Worm (Caenorhabditis elegans) whole organism, L4 larva: ENCODE results near the gene C09F12.2.

ENCODE experiments used
- Y105C5A.15 ChIP-seq: fragments of 200-800 bp; sonication (Bioruptor generic); IDR thresholded peaks from 2 replicates; pipeline ENCODE4 v1.3.6; 2022; ENCODE audit warnings: missing genetic modification characterization, missing compliant biosample characterization
- Y5F2A.4 ChIP-seq: fragments of 200-800 bp; sonication (Bioruptor generic); optimal IDR thresholded peaks from 2 replicates; lab custom pipeline; 2018; ENCODE audit warnings: mild to moderate bottlenecking, missing genetic modification characterization, missing compliant biosample characterization
- Y75B8A.6 ChIP-seq: fragments of 200-800 bp; sonication (Bioruptor generic); IDR thresholded peaks from 2 replicates; pipeline ENCODE4 v1.3.6; 2022; ENCODE audit warnings: missing genetic modification reagents, missing genetic modification characterization, missing compliant biosample characterization
- ZK337.2 ChIP-seq: fragments of 200-800 bp; sonication (Bioruptor generic); IDR thresholded peaks from 2 replicates; pipeline ENCODE4 v1.3.6; 2022; ENCODE audit warnings: missing genetic modification reagents, missing genetic modification characterization, missing compliant biosample characterization
- aly-2 ChIP-seq: sonication (generic microtip); optimal IDR thresholded peaks from 2 replicates; lab custom pipeline; 2018; ENCODE audit warnings: missing biosample characterization, missing genetic modification characterization
- attf-4 ChIP-seq: sonication (generic microtip); optimal IDR thresholded peaks from 3 replicates; lab custom pipeline; 2017; ENCODE audit warnings: missing biosample characterization, missing genetic modification characterization
- ceh-32 ChIP-seq: sonication (generic microtip); optimal IDR thresholded peaks from 2 replicates; lab custom pipeline; 2016; ENCODE audit warnings: mild to moderate bottlenecking, missing genetic modification characterization, missing compliant biosample characterization; ENCODE audit not compliant: poor library complexity
- ceh-44 ChIP-seq: fragments of 200-800 bp; sonication (Bioruptor generic); IDR thresholded peaks from 2 replicates; pipeline ENCODE4 v1.3.6; 2022; ENCODE audit warnings: missing genetic modification reagents, missing genetic modification characterization, missing compliant biosample characterization
- ceh-62 ChIP-seq: sonication (generic microtip); optimal IDR thresholded peaks from 2 replicates; lab custom pipeline; 2017; ENCODE audit warnings: missing biosample characterization, missing genetic modification characterization
- ceh-82 ChIP-seq: sonication (generic microtip); optimal IDR thresholded peaks from 2 replicates; lab custom pipeline; 2017; ENCODE audit warnings: missing biosample characterization, missing genetic modification characterization
- ces-1 ChIP-seq: fragments of 150-350 bp; sonication (generic microtip); optimal IDR thresholded peaks from 4 replicates; lab custom pipeline; 2014; ENCODE audit warnings: missing biosample characterization, missing genetic modification reagents, missing genetic modification characterization
- ctbp-1 ChIP-seq: fragments of 200-800 bp; sonication (Bioruptor generic); IDR thresholded peaks from 2 replicates; pipeline ENCODE4 v1.3.6; 2022; ENCODE audit warnings: missing genetic modification reagents, missing genetic modification characterization, missing compliant biosample characterization
- daf-12 ChIP-seq: fragments of 150-350 bp; optimal IDR thresholded peaks from 2 replicates; lab custom pipeline; 2014; ENCODE audit warnings: missing biosample characterization, missing genetic modification reagents, missing genetic modification characterization
- daf-16 ChIP-seq, 3 experiments: sonication (generic microtip); optimal IDR thresholded peaks; 2 replicates each; lab custom pipeline; 2016 to 2017; ENCODE audit warnings: missing genetic modification characterization in 3 of 3, missing genetic modification reagents in 3 of 3, mild to moderate bottlenecking in 2 of 3, missing compliant biosample characterization in 2 of 3, missing biosample characterization in 1 of 3, moderate library complexity in 1 of 3
- daf-19 ChIP-seq: fragments of 200-800 bp; sonication (Bioruptor generic); conservative IDR thresholded peaks from 2 replicates; pipeline ENCODE4 v1.3.6; 2022; ENCODE audit warnings: missing genetic modification characterization, missing compliant biosample characterization
- dmd-8 ChIP-seq: fragments of 200-800 bp; sonication (Bioruptor generic); IDR thresholded peaks from 2 replicates; pipeline ENCODE4 v1.3.6; 2022; ENCODE audit warnings: missing genetic modification characterization, missing compliant biosample characterization
- dmd-9 ChIP-seq: fragments of 200-800 bp; sonication (Bioruptor generic); IDR thresholded peaks from 2 replicates; pipeline ENCODE4 v1.3.6; 2022; ENCODE audit warnings: missing genetic modification reagents, missing genetic modification characterization, missing compliant biosample characterization
- dpl-1 ChIP-seq: fragments of 150-350 bp; optimal IDR thresholded peaks from 2 replicates; lab custom pipeline; 2014; ENCODE audit warnings: missing biosample characterization, missing genetic modification reagents, missing genetic modification characterization
- dve-1 ChIP-seq: sonication (generic microtip); optimal IDR thresholded peaks from 2 replicates; lab custom pipeline; 2017; ENCODE audit warnings: antibody characterized with exemption, mild to moderate bottlenecking, missing genetic modification characterization, missing compliant biosample characterization; ENCODE audit not compliant: insufficient read depth
- egl-27 ChIP-seq: sonication (generic microtip); optimal IDR thresholded peaks from 3 replicates; lab custom pipeline; 2017; ENCODE audit warnings: missing biosample characterization, missing genetic modification reagents, missing genetic modification characterization
- fkh-10 ChIP-seq: fragments of 150-350 bp; optimal IDR thresholded peaks from 2 replicates; lab custom pipeline; 2014; ENCODE audit warnings: missing biosample characterization, missing genetic modification reagents, missing genetic modification characterization
- fos-1 ChIP-seq: fragments of 150-350 bp; optimal IDR thresholded peaks from 2 replicates; lab custom pipeline; 2014; ENCODE audit warnings: missing biosample characterization, missing genetic modification characterization
- gei-8 ChIP-seq: fragments of 200-800 bp; sonication (Bioruptor generic); optimal IDR thresholded peaks from 2 replicates; lab custom pipeline; 2018; ENCODE audit warnings: mild to moderate bottlenecking, missing genetic modification characterization, missing compliant biosample characterization
- hif-1 ChIP-seq, 2 experiments: sonication (generic microtip); optimal IDR thresholded peaks; 2 replicates each; lab custom pipeline; 2016 to 2017; ENCODE audit warnings: missing compliant biosample characterization in 2 of 2, missing genetic modification characterization in 2 of 2, missing genetic modification reagents in 2 of 2, missing genotype in 2 of 2, mild to moderate bottlenecking in 1 of 2
- hmg-1.1 ChIP-seq: fragments of 200-800 bp; sonication (Bioruptor generic); IDR thresholded peaks from 2 replicates; pipeline ENCODE4 v1.3.6; 2022; ENCODE audit warnings: missing genetic modification reagents, missing genetic modification characterization, missing compliant biosample characterization
- lin-1 ChIP-seq: fragments of 200-800 bp; sonication (Bioruptor generic); IDR thresholded peaks from 2 replicates; pipeline ENCODE4 v1.3.6; 2022; ENCODE audit warnings: missing genetic modification reagents, missing genetic modification characterization, missing compliant biosample characterization
- lin-13 ChIP-seq: fragments of 150-350 bp; optimal IDR thresholded peaks from 2 replicates; lab custom pipeline; 2014; ENCODE audit warnings: missing biosample characterization, missing genetic modification reagents, missing genetic modification characterization
- lin-38 ChIP-seq: fragments of 200-800 bp; sonication (Bioruptor generic); IDR thresholded peaks from 2 replicates; pipeline ENCODE4 v1.3.6; 2022; ENCODE audit warnings: missing genetic modification reagents, missing genetic modification characterization, missing compliant biosample characterization
- lin-39 ChIP-seq: fragments of 150-350 bp; optimal IDR thresholded peaks from 2 replicates; lab custom pipeline; 2014; ENCODE audit warnings: missing biosample characterization, missing genetic modification reagents, missing genetic modification characterization
- mep-1 ChIP-seq: fragments of 150-350 bp; sonication (generic microtip); optimal IDR thresholded peaks from 3 replicates; lab custom pipeline; 2014; ENCODE audit warnings: missing biosample characterization, missing genetic modification characterization
- nhr-10 ChIP-seq: fragments of 150-350 bp; optimal IDR thresholded peaks from 2 replicates; lab custom pipeline; 2014; ENCODE audit warnings: missing biosample characterization, missing genetic modification characterization
- nhr-102 ChIP-seq: sonication (generic microtip); optimal IDR thresholded peaks from 2 replicates; lab custom pipeline; 2016; ENCODE audit warnings: mild to moderate bottlenecking, missing genetic modification characterization, moderate library complexity, missing compliant biosample characterization
- nhr-111 ChIP-seq: fragments of 200-800 bp; sonication (Bioruptor generic); optimal IDR thresholded peaks from 2 replicates; lab custom pipeline; 2018; ENCODE audit warnings: mild to moderate bottlenecking, missing genetic modification characterization, missing compliant biosample characterization
- nhr-25 ChIP-seq: sonication (generic microtip); optimal IDR thresholded peaks from 2 replicates; lab custom pipeline; 2017; ENCODE audit warnings: missing genetic modification characterization, mild to moderate bottlenecking, missing compliant biosample characterization, antibody characterized with exemption, moderate library complexity, borderline replicate concordance; ENCODE audit not compliant: insufficient read depth
- nhr-28 ChIP-seq: fragments of 150-350 bp; optimal IDR thresholded peaks from 2 replicates; lab custom pipeline; 2014; ENCODE audit warnings: missing biosample characterization, missing genetic modification characterization
- nhr-42 ChIP-seq: fragments of 200-800 bp; sonication (Bioruptor generic); IDR thresholded peaks from 2 replicates; pipeline ENCODE4 v1.3.6; 2022; ENCODE audit warnings: missing genetic modification characterization, missing compliant biosample characterization
- nhr-48 ChIP-seq: sonication (generic microtip); optimal IDR thresholded peaks from 2 replicates; lab custom pipeline; 2016; ENCODE audit warnings: mild to moderate bottlenecking, missing genetic modification characterization, missing compliant biosample characterization
- pha-4 ChIP-seq, 2 experiments: fragments of 150-350 bp in 1 of 2; fragments of 200-800 bp in 1 of 2; sonication (Bioruptor generic) in 1 of 2; IDR thresholded peaks in 1 of 2; optimal IDR thresholded peaks in 1 of 2; 2 replicates each; pipeline versions ENCODE4 v1.3.6 to Lab custom; 2014 to 2022; ENCODE audit warnings: missing genetic modification characterization in 2 of 2, missing genetic modification reagents in 2 of 2, missing biosample characterization in 1 of 2, missing compliant biosample characterization in 1 of 2
- php-3 ChIP-seq: fragments of 200-800 bp; sonication (Bioruptor generic); IDR thresholded peaks from 2 replicates; pipeline ENCODE4 v1.3.6; 2022; ENCODE audit warnings: missing genetic modification reagents, missing genetic modification characterization, missing compliant biosample characterization
- rbr-2 ChIP-seq: sonication (generic microtip); optimal IDR thresholded peaks from 2 replicates; lab custom pipeline; 2016; ENCODE audit warnings: missing genotype, missing genetic modification characterization, missing compliant biosample characterization
- sdz-12 ChIP-seq: fragments of 200-800 bp; sonication (Bioruptor generic); optimal IDR thresholded peaks from 2 replicates; lab custom pipeline; 2018; ENCODE audit warnings: mild to moderate bottlenecking, missing genetic modification characterization, missing compliant biosample characterization
- snpc-1.2 ChIP-seq: fragments of 200-800 bp; sonication (Bioruptor generic); IDR thresholded peaks from 2 replicates; pipeline ENCODE4 v1.3.6; 2022; ENCODE audit warnings: missing genetic modification reagents, missing genetic modification characterization, missing compliant biosample characterization
- snpc-4 ChIP-seq: fragments of 150-350 bp; optimal IDR thresholded peaks from 2 replicates; lab custom pipeline; 2014; ENCODE audit warnings: missing biosample characterization, missing genetic modification characterization
- spr-3 ChIP-seq: fragments of 200-800 bp; sonication (Bioruptor generic); optimal IDR thresholded peaks from 2 replicates; lab custom pipeline; 2018; ENCODE audit warnings: mild to moderate bottlenecking, missing genetic modification characterization, missing compliant biosample characterization
- tag-97 ChIP-seq: fragments of 200-800 bp; sonication (Bioruptor generic); IDR thresholded peaks from 2 replicates; pipeline ENCODE4 v1.3.6; 2022; ENCODE audit warnings: missing genetic modification characterization, missing compliant biosample characterization
- unc-62 ChIP-seq, 3 experiments: fragments of 150-350 bp in 1 of 3; sonication (generic microtip); optimal IDR thresholded peaks in 2 of 3; peaks in 1 of 3; 1 replicate in 1 of 3; 2 replicates in 2 of 3; lab custom pipeline; 2014 to 2017; ENCODE audit warnings: missing biosample characterization in 3 of 3, missing genetic modification characterization in 3 of 3, missing genetic modification reagents in 3 of 3, missing genotype in 1 of 3
- vab-7 ChIP-seq: fragments of 200-800 bp; sonication (Bioruptor generic); IDR thresholded peaks from 2 replicates; pipeline ENCODE4 v1.3.6; 2022; ENCODE audit warnings: missing genetic modification reagents, missing genetic modification characterization, missing compliant biosample characterization
- ztf-11 ChIP-seq: fragments of 150-350 bp; optimal IDR thresholded peaks from 2 replicates; lab custom pipeline; 2014; ENCODE audit warnings: missing biosample characterization, missing genetic modification characterization

The C09F12.2 gene

DNA sequence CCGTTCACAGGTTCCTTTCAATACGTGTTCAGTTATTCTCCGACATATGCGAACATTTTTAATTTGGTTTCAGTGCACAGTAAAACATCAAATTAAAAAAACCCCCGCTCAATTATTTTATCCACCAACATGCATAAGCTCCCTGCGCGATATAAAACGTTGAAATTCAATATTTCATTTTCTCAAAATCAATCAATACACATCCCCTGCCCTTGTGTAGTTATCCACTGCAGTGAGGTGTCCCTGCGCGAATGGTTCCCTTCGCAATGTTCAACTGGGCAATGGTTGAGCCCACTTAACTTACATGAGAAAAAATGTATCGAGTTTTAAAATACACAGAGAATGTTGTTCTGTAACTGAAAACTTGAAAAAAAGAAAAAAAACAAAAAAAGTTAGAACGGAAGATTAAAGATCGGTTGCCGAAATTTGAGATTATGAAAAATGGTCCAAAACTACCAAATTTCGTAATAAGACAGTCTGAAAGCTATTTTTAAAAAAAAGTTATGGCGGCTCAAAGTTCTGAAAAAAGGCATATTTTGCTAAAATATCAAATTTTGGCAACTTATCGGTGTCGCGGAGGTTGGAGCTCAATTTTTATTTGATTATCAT is 40.4 kb downstream of the C09F12.2 start (continued):
- TF ChIP-seq dmd-8 (GFP tag; lab: Robert Waterston, UW) (peak; percentile 90), ceh-32 (tag; lab: Kevin White, UChicago) (peak; percentile 93), nhr-28 (peak; percentile 98), dve-1 (tag; lab: Kevin White, UChicago) (peak; percentile 100), spr-3 (peak; percentile 99), snpc-4 (tag; lab: Kevin White, UChicago) (peak; percentile 31), dpl-1 (GFP tag; lab: Kevin White, UChicago) (peak; percentile 82), daf-16 (GFP tag; optimal IDR thresholded peaks at IDR 0.05; lab: Kevin White, UChicago) (peak; percentile 97 to 99), daf-16 (tag; optimal IDR thresholded peaks at IDR 0.05; lab: Kevin White, UChicago) (peak; percentile 98), attf-4 (tag; lab: Kevin White, UChicago) (peak; percentile 78), lin-38 (GFP tag; lab: Robert Waterston, UW) (peak; percentile 91), aly-2 (tag; lab: Kevin White, UChicago) (peak; percentile 73), dmd-9 (GFP tag; lab: Robert Waterston, UW) (peak; percentile 95), tag-97 (GFP tag; lab: Robert Waterston, UW) (peak; percentile 97), ZK337.2 (GFP tag; lab: Robert Waterston, UW) (peak; percentile 94), egl-27 (peak; percentile 97), ctbp-1 (GFP tag; lab: Robert Waterston, UW) (peak; percentile 99), php-3 (GFP tag; lab: Robert Waterston, UW) (peak; percentile 99), ceh-82 (tag; lab: Kevin White, UChicago) (peak; percentile 90), fos-1 (tag; lab: Kevin White, UChicago) (peak; percentile 100), mep-1 (tag; lab: Kevin White, UChicago) (peak; percentile 100), Y75B8A.6 (GFP tag; lab: Robert Waterston, UW) (peak; percentile 94), lin-13 (GFP tag; lab: Kevin White, UChicago) (peak; percentile 99), ztf-11 (tag; lab: Kevin White, UChicago) (peak; percentile 100), pha-4 (GFP tag; IDR thresholded peaks at IDR 0.05; lab: Robert Waterston, UW) (peak; percentile 98), pha-4 (tag; optimal IDR thresholded peaks at IDR 0.05; lab: Kevin White, UChicago) (peak; percentile 100), nhr-10 (tag; lab: Kevin White, UChicago) (peak; percentile 100), ceh-44 (peak; percentile 95), vab-7 (GFP tag; lab: Robert Waterston, UW) (peak; percentile 99), Y105C5A.15 (peak; percentile 98), nhr-42 (peak; percentile 100), nhr-48 (peak; percentile 98), nhr-111 (GFP tag; lab: Kevin White, UChicago) (peak; percentile 74), snpc-1.2 (GFP tag; lab: Robert Waterston, UW) (peak; percentile 80), nhr-25 (tag; lab: Kevin White, UChicago) (peak; percentile 98), sdz-12 (peak; percentile 90), gei-8 (GFP tag; lab: Kevin White, UChicago) (peak; percentile 95), ceh-62 (tag; lab: Kevin White, UChicago) (peak; percentile 28), ces-1 (peak; percentile 98), rbr-2 (tag; lab: Kevin White, UChicago) (peak; percentile 100), Y5F2A.4 (GFP tag; lab: Kevin White, UChicago) (peak; percentile 98), daf-12 (peak; percentile 24), fkh-10 (GFP tag; lab: Kevin White, UChicago) (peak; percentile 100), hif-1 (tag; optimal IDR thresholded peaks at IDR 0.05; lab: Kevin White, UChicago) (peak; percentile 87 to 91), unc-62 (GFP tag; optimal IDR thresholded peaks at IDR 0.05 in 1 of 2; lab: Kevin White, UChicago) (peak; percentile 72 to 100), unc-62 (tag; optimal IDR thresholded peaks at IDR 0.05; lab: Kevin White, UChicago) (peak; percentile 69), lin-1 (GFP tag; lab: Robert Waterston, UW) (peak; percentile 97), daf-19 (GFP tag; lab: Robert Waterston, UW) (peak; percentile 99), hmg-1.1 (GFP tag; lab: Robert Waterston, UW) (peak; percentile 100), nhr-102 (tag; lab: Kevin White, UChicago) (peak; percentile 100), lin-39 (tag; lab: Kevin White, UChicago) (peak; percentile 100)
